Fruit fly (Drosophila melanogaster) whole organism, embryonic: ENCODE results near the gene CG44261.

Experiments
- Atf3 ChIP-seq: fragments of 200-800 bp; sonication (Bioruptor generic); optimal IDR thresholded peaks from 3 replicates; lab custom pipeline; 2016; ENCODE audit warnings: missing biosample characterization, missing genetic modification characterization
- CG10565 ChIP-seq: fragments of 200-800 bp; sonication (Bioruptor generic); optimal IDR thresholded peaks from 3 replicates; lab custom pipeline; 2016; ENCODE audit warnings: missing biosample characterization, mild to moderate bottlenecking, missing genetic modification characterization
- CG12769 ChIP-seq: fragments of 200-800 bp; sonication (Bioruptor generic); optimal IDR thresholded peaks from 2 replicates; lab custom pipeline; 2019; ENCODE audit warnings: missing biosample characterization, mild to moderate bottlenecking, missing genetic modification characterization, moderate library complexity
- CG17568 ChIP-seq: fragments of 200-800 bp; sonication (Bioruptor generic); optimal IDR thresholded peaks from 2 replicates; lab custom pipeline; 2018; ENCODE audit warnings: missing biosample characterization, mild to moderate bottlenecking, missing genetic modification characterization, moderate library complexity
- CG2116 ChIP-seq: fragments of 200-800 bp; sonication (Bioruptor generic); optimal IDR thresholded peaks from 3 replicates; lab custom pipeline; 2018; ENCODE audit warnings: missing biosample characterization, mild to moderate bottlenecking, missing genetic modification characterization
- CG3995 ChIP-seq: fragments of 200-800 bp; sonication (Bioruptor generic); optimal IDR thresholded peaks from 3 replicates; lab custom pipeline; 2016; ENCODE audit warnings: missing biosample characterization, missing genetic modification characterization
- Dfd ChIP-seq, 2 experiments: fragments of >200 bp; optimal IDR thresholded peaks; 2 replicates each; lab custom pipeline; 2017; ENCODE audit warnings: missing biosample characterization in 2 of 2, missing genetic modification characterization in 2 of 2
- crp ChIP-seq, 2 experiments: fragments of 200-800 bp; sonication (Bioruptor generic); optimal IDR thresholded peaks; 2 replicates in 1 of 2; 3 replicates in 1 of 2; lab custom pipeline; 2017; ENCODE audit warnings: missing biosample characterization in 2 of 2, missing genetic modification characterization in 2 of 2, mild to moderate bottlenecking in 1 of 2, moderate library complexity in 1 of 2
- ftz-f1 ChIP-seq: fragments of 200-800 bp; sonication (Bioruptor generic); optimal IDR thresholded peaks from 2 replicates; lab custom pipeline; 2016; ENCODE audit warnings: missing biosample characterization, missing genetic modification characterization
- hbn ChIP-seq: fragments of 200-800 bp; sonication (Bioruptor generic); IDR thresholded peaks from 2 replicates; pipeline ENCODE4 v1.3.6; 2022; ENCODE audit warnings: missing biosample characterization, missing genetic modification characterization; ENCODE audit not compliant: partially characterized antibody
- maf-S ChIP-seq: fragments of 200-800 bp; sonication (Bioruptor generic); optimal IDR thresholded peaks from 2 replicates; lab custom pipeline; 2016; ENCODE audit warnings: missing biosample characterization, missing genetic modification characterization
- unc-4 ChIP-seq: fragments of 200-800 bp; sonication (Bioruptor generic); IDR thresholded peaks from 2 replicates; pipeline ENCODE4 v1.3.6; 2022; ENCODE audit warnings: missing biosample characterization, missing genetic modification characterization; ENCODE audit not compliant: partially characterized antibody

dm6 chr3R:9365893-9366500, 42.0 kb downstream of the CG44261 start:
- TF ChIP-seq Atf3 (GFP tag; lab: Kevin White, UChicago) (no peak), CG10565 (GFP tag; lab: Kevin White, UChicago) (no peak), unc-4 (GFP tag; lab: Robert Waterston, UW) (no peak), crp (GFP tag; optimal IDR thresholded peaks at IDR 0.05; lab: Kevin White, UChicago) (no peak), CG3995 (GFP tag; lab: Kevin White, UChicago) (no peak), Dfd (GFP tag; optimal IDR thresholded peaks at IDR 0.05; lab: Kevin White, UChicago) (no peak), ftz-f1 (GFP tag; lab: Kevin White, UChicago) (no peak), CG17568 (no peak), maf-S (GFP tag; lab: Kevin White, UChicago) (no peak), CG12769 (tag; lab: Kevin White, UChicago) (no peak), hbn (no peak), CG2116 (GFP tag; lab: Kevin White, UChicago) (no peak)
